Worm (Caenorhabditis elegans) whole organism, young adult: ENCODE measurements around the gene Y49E10.16.
A peak's percentile ranks its signal among the peaks of the same experiment; 100 is the strongest.

Source experiments
- B0019.2 ChIP-seq: fragments of 200-800 bp; sonication (Bioruptor generic); conservative IDR thresholded peaks from 2 replicates; pipeline ENCODE4 v1.3.6; 2022; ENCODE audit warnings: missing genetic modification reagents, missing genetic modification characterization, missing compliant biosample characterization
- C17E4.6 ChIP-seq: fragments of 200-800 bp; sonication (Bioruptor generic); IDR thresholded peaks from 2 replicates; pipeline ENCODE4 v1.3.6; 2022; ENCODE audit warnings: missing genetic modification reagents, missing genetic modification characterization, missing compliant biosample characterization
- F10E7.11 ChIP-seq: sonication (generic microtip); optimal IDR thresholded peaks from 2 replicates; lab custom pipeline; 2017; ENCODE audit warnings: mild to moderate bottlenecking, missing genetic modification characterization, moderate library complexity, missing compliant biosample characterization
- F22D6.2 ChIP-seq: sonication (generic microtip); optimal IDR thresholded peaks from 2 replicates; lab custom pipeline; 2016; ENCODE audit warnings: mild to moderate bottlenecking, missing genetic modification characterization, missing compliant biosample characterization
- F57C9.4 ChIP-seq: sonication (generic microtip); optimal IDR thresholded peaks from 2 replicates; lab custom pipeline; 2017; ENCODE audit warnings: mild to moderate bottlenecking, missing genetic modification characterization, missing compliant biosample characterization
- T07F8.4 ChIP-seq: sonication (generic microtip); optimal IDR thresholded peaks from 2 replicates; lab custom pipeline; 2016; ENCODE audit warnings: mild to moderate bottlenecking, missing genetic modification characterization, moderate library complexity, missing compliant biosample characterization
- Y79H2A.3 ChIP-seq: fragments of 200-800 bp; sonication (Bioruptor generic); conservative IDR thresholded peaks from 2 replicates; pipeline ENCODE4 v1.3.6; 2022; ENCODE audit warnings: missing genetic modification reagents, missing genetic modification characterization, missing compliant biosample characterization
- ama-1 ChIP-seq, 3 experiments: fragments of 150-350 bp in 1 of 3; sonication (generic microtip) in 2 of 3; optimal IDR thresholded peaks; 2 replicates each; lab custom pipeline; 2014 to 2018; ENCODE audit warnings: missing biosample characterization in 2 of 3, missing genetic modification characterization in 2 of 3, missing genetic modification reagents in 2 of 3
- aptf-3 ChIP-seq: fragments of 200-800 bp; sonication (Bioruptor generic); IDR thresholded peaks from 2 replicates; pipeline ENCODE4 v1.3.6; 2022; ENCODE audit warnings: missing genetic modification characterization, missing compliant biosample characterization
- atf-7 ChIP-seq: sonication (generic microtip); optimal IDR thresholded peaks from 2 replicates; lab custom pipeline; 2017; ENCODE audit warnings: mild to moderate bottlenecking, missing genetic modification characterization, missing compliant biosample characterization
- attf-5 ChIP-seq: fragments of 200-800 bp; sonication (Bioruptor generic); optimal IDR thresholded peaks from 2 replicates; lab custom pipeline; 2018; ENCODE audit warnings: mild to moderate bottlenecking, missing genetic modification characterization, missing compliant biosample characterization
- ccch-3 ChIP-seq: fragments of 200-800 bp; sonication (Bioruptor generic); optimal IDR thresholded peaks from 2 replicates; lab custom pipeline; 2018; ENCODE audit warnings: mild to moderate bottlenecking, missing genetic modification characterization, missing compliant biosample characterization
- cebp-1 ChIP-seq, 2 experiments: fragments of 200-800 bp in 1 of 2; sonication (Bioruptor generic) in 1 of 2; sonication (generic microtip) in 1 of 2; IDR thresholded peaks in 1 of 2; optimal IDR thresholded peaks in 1 of 2; 2 replicates each; pipeline versions ENCODE4 v1.3.6 to Lab custom; 2017 to 2022; ENCODE audit warnings: missing compliant biosample characterization in 2 of 2, missing genetic modification characterization in 2 of 2, mild to moderate bottlenecking in 1 of 2, missing genetic modification reagents in 1 of 2, moderate library complexity in 1 of 2
- ceh-27 ChIP-seq: fragments of 200-800 bp; sonication (Bioruptor generic); optimal IDR thresholded peaks from 2 replicates; lab custom pipeline; 2018; ENCODE audit warnings: mild to moderate bottlenecking, missing genetic modification characterization, moderate library complexity, missing compliant biosample characterization
- ceh-40 ChIP-seq: fragments of 200-800 bp; sonication (Bioruptor generic); IDR thresholded peaks from 2 replicates; pipeline ENCODE4 v1.3.6; 2022; ENCODE audit warnings: missing genetic modification characterization, missing compliant biosample characterization
- ceh-79 ChIP-seq: sonication (generic microtip); optimal IDR thresholded peaks from 2 replicates; lab custom pipeline; 2017; ENCODE audit warnings: mild to moderate bottlenecking, missing genetic modification characterization, missing compliant biosample characterization
- ceh-91 ChIP-seq: fragments of 200-800 bp; sonication (Bioruptor generic); IDR thresholded peaks from 2 replicates; pipeline ENCODE4 v1.3.6; 2022; ENCODE audit warnings: missing genetic modification reagents, missing genetic modification characterization, missing compliant biosample characterization
- dpff-1 ChIP-seq: sonication (generic microtip); optimal IDR thresholded peaks from 2 replicates; lab custom pipeline; 2017; ENCODE audit warnings: mild to moderate bottlenecking, missing genetic modification characterization, missing compliant biosample characterization
- efl-1 ChIP-seq: fragments of 150-350 bp; optimal IDR thresholded peaks from 2 replicates; lab custom pipeline; 2014; ENCODE audit warnings: missing biosample characterization, missing genetic modification reagents, missing genetic modification characterization
- egl-18 ChIP-seq: fragments of 200-800 bp; sonication (Bioruptor generic); IDR thresholded peaks from 2 replicates; pipeline ENCODE4 v1.3.6; 2022; ENCODE audit warnings: missing genetic modification reagents, missing genetic modification characterization, missing compliant biosample characterization
- egl-44 ChIP-seq: fragments of 200-800 bp; sonication (Bioruptor generic); IDR thresholded peaks from 2 replicates; pipeline ENCODE4 v1.3.6; 2022; ENCODE audit warnings: missing genetic modification reagents, missing genetic modification characterization, missing compliant biosample characterization
- egrh-3 ChIP-seq: fragments of 200-800 bp; sonication (Bioruptor generic); IDR thresholded peaks from 2 replicates; pipeline ENCODE4 v1.3.6; 2022; ENCODE audit warnings: missing genetic modification reagents, missing genetic modification characterization, missing compliant biosample characterization
- ets-4 ChIP-seq: fragments of 200-800 bp; sonication (Bioruptor generic); optimal IDR thresholded peaks from 2 replicates; lab custom pipeline; 2018; ENCODE audit warnings: mild to moderate bottlenecking, missing genetic modification characterization, missing compliant biosample characterization
- hmg-1.2 ChIP-seq: fragments of 200-800 bp; sonication (Bioruptor generic); IDR thresholded peaks from 2 replicates; pipeline ENCODE4 v1.3.6; 2022; ENCODE audit warnings: missing genetic modification reagents, missing genetic modification characterization, missing compliant biosample characterization
- lag-1 ChIP-seq: fragments of 200-800 bp; sonication (Bioruptor generic); IDR thresholded peaks from 2 replicates; pipeline ENCODE4 v1.3.6; 2022; ENCODE audit warnings: missing genetic modification reagents, missing genetic modification characterization, missing compliant biosample characterization
- let-607 ChIP-seq, 2 experiments: fragments of 200-800 bp in 1 of 2; sonication (Bioruptor generic) in 1 of 2; sonication (generic microtip) in 1 of 2; optimal IDR thresholded peaks; 2 replicates each; lab custom pipeline; 2016 to 2018; ENCODE audit warnings: mild to moderate bottlenecking in 2 of 2, missing compliant biosample characterization in 2 of 2, missing genetic modification characterization in 2 of 2, moderate library complexity in 2 of 2, missing genotype in 1 of 2
- lin-40 ChIP-seq: sonication (generic microtip); optimal IDR thresholded peaks from 2 replicates; lab custom pipeline; 2016; ENCODE audit warnings: missing genetic modification characterization, mild to moderate bottlenecking, missing compliant biosample characterization, missing genotype, missing genetic modification reagents
- madf-6 ChIP-seq: fragments of 200-800 bp; sonication (Bioruptor generic); IDR thresholded peaks from 2 replicates; pipeline ENCODE4 v1.3.6; 2022; ENCODE audit warnings: missing genetic modification reagents, missing genetic modification characterization, missing compliant biosample characterization
- mel-28 ChIP-seq: sonication (generic microtip); optimal IDR thresholded peaks from 2 replicates; lab custom pipeline; 2016; ENCODE audit warnings: borderline replicate concordance, mild to moderate bottlenecking, missing genetic modification characterization, missing compliant biosample characterization
- mxl-1 ChIP-seq: sonication (generic microtip); optimal IDR thresholded peaks from 2 replicates; lab custom pipeline; 2016; ENCODE audit warnings: missing genetic modification characterization, missing compliant biosample characterization
- nfya-1 ChIP-seq: sonication (generic microtip); optimal IDR thresholded peaks from 2 replicates; lab custom pipeline; 2017; ENCODE audit warnings: antibody characterized with exemption, missing compliant biosample characterization, missing genetic modification characterization, borderline replicate concordance; ENCODE audit not compliant: insufficient read depth
- nfya-2 ChIP-seq: fragments of 200-800 bp; sonication (Bioruptor generic); IDR thresholded peaks from 2 replicates; pipeline ENCODE4 v1.3.6; 2022; ENCODE audit warnings: missing genetic modification reagents, missing genetic modification characterization, missing compliant biosample characterization
- nfyb-1 ChIP-seq: fragments of 200-800 bp; sonication (Bioruptor generic); IDR thresholded peaks from 2 replicates; pipeline ENCODE4 v1.3.6; 2022; ENCODE audit warnings: missing genetic modification reagents, missing genetic modification characterization, missing compliant biosample characterization
- nhr-120 ChIP-seq: fragments of 200-800 bp; sonication (Bioruptor generic); IDR thresholded peaks from 2 replicates; pipeline ENCODE4 v1.3.6; 2022; ENCODE audit warnings: missing genetic modification characterization, missing compliant biosample characterization
- nhr-179 ChIP-seq: sonication (generic microtip); optimal IDR thresholded peaks from 2 replicates; lab custom pipeline; 2016; ENCODE audit warnings: mild to moderate bottlenecking, missing genetic modification characterization, missing compliant biosample characterization
- nhr-90 ChIP-seq: sonication (generic microtip); optimal IDR thresholded peaks from 2 replicates; lab custom pipeline; 2016; ENCODE audit warnings: missing genotype, mild to moderate bottlenecking, missing genetic modification characterization, missing compliant biosample characterization
- pbrm-1 ChIP-seq: fragments of 200-800 bp; sonication (Bioruptor generic); IDR thresholded peaks from 2 replicates; pipeline ENCODE4 v1.3.6; 2022; ENCODE audit warnings: missing genetic modification reagents, missing genetic modification characterization, missing compliant biosample characterization
- rcor-1 ChIP-seq: fragments of 200-800 bp; sonication (Bioruptor generic); IDR thresholded peaks from 2 replicates; pipeline ENCODE4 v1.3.6; 2022; ENCODE audit warnings: missing genetic modification reagents, missing genetic modification characterization, missing compliant biosample characterization
- repo-1 ChIP-seq: sonication (generic microtip); optimal IDR thresholded peaks from 2 replicates; lab custom pipeline; 2017; ENCODE audit warnings: mild to moderate bottlenecking, missing genetic modification characterization, missing compliant biosample characterization
- sea-2 ChIP-seq: fragments of 200-800 bp; sonication (Bioruptor generic); IDR thresholded peaks from 2 replicates; pipeline ENCODE4 v1.3.6; 2022; ENCODE audit warnings: missing genetic modification characterization, missing compliant biosample characterization
- snpc-1.1 ChIP-seq: sonication (generic microtip); optimal IDR thresholded peaks from 2 replicates; lab custom pipeline; 2017; ENCODE audit warnings: missing genetic modification characterization, mild to moderate bottlenecking, missing compliant biosample characterization, antibody characterized with exemption, moderate library complexity, missing genotype, missing genetic modification reagents; ENCODE audit not compliant: insufficient read depth
- snpc-1.3 ChIP-seq: sonication (generic microtip); optimal IDR thresholded peaks from 2 replicates; lab custom pipeline; 2017; ENCODE audit warnings: missing genetic modification characterization, mild to moderate bottlenecking, missing compliant biosample characterization, antibody characterized with exemption, moderate library complexity, missing genotype, missing genetic modification reagents; ENCODE audit not compliant: insufficient read depth
- tbp1 ChIP-seq: fragments of 200-800 bp; sonication (Bioruptor generic); optimal IDR thresholded peaks from 2 replicates; lab custom pipeline; 2018; ENCODE audit warnings: mild to moderate bottlenecking, missing genetic modification characterization, missing compliant biosample characterization
- tlf-1 ChIP-seq: fragments of 200-800 bp; sonication (Bioruptor generic); optimal IDR thresholded peaks from 2 replicates; lab custom pipeline; 2018; ENCODE audit warnings: mild to moderate bottlenecking, missing genetic modification characterization, missing compliant biosample characterization
- unc-130 ChIP-seq: sonication (generic microtip); optimal IDR thresholded peaks from 2 replicates; lab custom pipeline; 2016; ENCODE audit warnings: missing genetic modification reagents, missing genetic modification characterization, missing compliant biosample characterization
- xnd-1 ChIP-seq: sonication (generic microtip); optimal IDR thresholded peaks from 2 replicates; lab custom pipeline; 2016; ENCODE audit warnings: missing genotype, missing genetic modification reagents, missing genetic modification characterization, missing compliant biosample characterization
- ztf-18 ChIP-seq: sonication (generic microtip); optimal IDR thresholded peaks from 2 replicates; lab custom pipeline; 2016; ENCODE audit warnings: missing genotype, mild to moderate bottlenecking, missing genetic modification characterization, missing compliant biosample characterization
- ztf-3 ChIP-seq: fragments of 200-800 bp; sonication (Bioruptor generic); optimal IDR thresholded peaks from 2 replicates; lab custom pipeline; 2018; ENCODE audit warnings: mild to moderate bottlenecking, missing genetic modification characterization, missing compliant biosample characterization

Gene Y49E10.16

ce11 chrIII:12428799-12429351 is 1.4 kb upstream of the Y49E10.16 start (continued):
- TF ChIP-seq nhr-90 (tag; lab: Kevin White, UChicago) (no peak), ceh-40 (GFP tag; lab: Robert Waterston, UW) (no peak), ceh-79 (tag; lab: Kevin White, UChicago) (no peak), ztf-3 (GFP tag; lab: Kevin White, UChicago) (no peak), nfyb-1 (0 out of 2 replicates have a peak, but pooled peaks have one; percentile 20), egl-44 (GFP tag; lab: Robert Waterston, UW) (no peak), egl-18 (GFP tag; lab: Robert Waterston, UW) (no peak), ccch-3 (no peak), atf-7 (tag; lab: Kevin White, UChicago) (no peak), egrh-3 (GFP tag; lab: Robert Waterston, UW) (no peak), snpc-1.1 (tag; lab: Kevin White, UChicago) (no peak), nfya-1 (tag; lab: Kevin White, UChicago) (no peak), T07F8.4 (tag; lab: Kevin White, UChicago) (no peak), ceh-27 (no peak), rcor-1 (GFP tag; lab: Robert Waterston, UW) (no peak), mxl-1 (no peak), repo-1 (tag; lab: Kevin White, UChicago) (no peak), F57C9.4 (tag; lab: Kevin White, UChicago) (no peak), lag-1 (GFP tag; lab: Robert Waterston, UW) (no peak), xnd-1 (peak; percentile 13), hmg-1.2 (GFP tag; lab: Robert Waterston, UW) (no peak), Y79H2A.3 (peak; percentile 75; the same call in 1 of the 2 replicates), aptf-3 (no peak), tlf-1 (GFP tag; lab: Kevin White, UChicago) (no peak), cebp-1 (GFP tag; IDR thresholded peaks at IDR 0.05; lab: Robert Waterston, UW) (no peak), cebp-1 (tag; optimal IDR thresholded peaks at IDR 0.05; lab: Kevin White, UChicago) (peak; percentile 37), nhr-179 (tag; lab: Kevin White, UChicago) (no peak), snpc-1.3 (no peak), attf-5 (GFP tag; lab: Kevin White, UChicago) (no peak), let-607 (tag; optimal IDR thresholded peaks at IDR 0.05; lab: Kevin White, UChicago) (no peak), lin-40 (no peak), mel-28 (tag; lab: Kevin White, UChicago) (no peak), F10E7.11 (peak; percentile 13), tbp1 (GFP tag; lab: Kevin White, UChicago) (peak; percentile 41), nfya-2 (GFP tag; lab: Robert Waterston, UW) (no peak), F22D6.2 (tag; lab: Kevin White, UChicago) (no peak), ceh-91 (GFP tag; lab: Robert Waterston, UW) (no peak), sea-2 (GFP tag; lab: Robert Waterston, UW) (no peak), pbrm-1 (no peak), nhr-120 (GFP tag; lab: Robert Waterston, UW) (no peak), efl-1 (GFP tag; lab: Kevin White, UChicago) (no peak), ama-1 (optimal IDR thresholded peaks at IDR 0.05; lab: Kevin White, UChicago) (no peak), ama-1 (GFP tag; optimal IDR thresholded peaks at IDR 0.05; lab: Kevin White, UChicago) (peak in 1 of 2 experiments; percentile 9), ets-4 (GFP tag; lab: Kevin White, UChicago) (no peak), madf-6 (GFP tag; lab: Robert Waterston, UW) (peak; percentile 62), B0019.2 (GFP tag; lab: Robert Waterston, UW) (no peak), C17E4.6 (GFP tag; lab: Robert Waterston, UW) (no peak), dpff-1 (no peak), ztf-18 (tag; lab: Kevin White, UChicago) (no peak), unc-130 (GFP tag; lab: Kevin White, UChicago) (peak; percentile 4)
